Fruit fly (Drosophila melanogaster) whole organism, embryonic: ENCODE measurements around the gene CG8301.

Experiments used
- Abd-B ChIP-seq: fragments of 200-800 bp; sonication (Bioruptor generic); optimal IDR thresholded peaks from 2 replicates; lab custom pipeline; 2018; ENCODE audit warnings: missing biosample characterization, mild to moderate bottlenecking, missing genetic modification characterization, moderate library complexity
- Blimp-1 ChIP-seq: fragments of 200-800 bp; sonication (Bioruptor generic); optimal IDR thresholded peaks from 3 replicates; lab custom pipeline; 2018; ENCODE audit warnings: missing biosample characterization, missing genetic modification characterization, mild to moderate bottlenecking, moderate library complexity, missing genetic modification reagents
- CG10366 ChIP-seq: fragments of 200-800 bp; sonication (Bioruptor generic); IDR thresholded peaks from 2 replicates; pipeline ENCODE4 v1.3.6; 2022; ENCODE audit warnings: missing biosample characterization, missing genetic modification characterization
- CG12104 ChIP-seq: fragments of 200-800 bp; sonication (Bioruptor generic); optimal IDR thresholded peaks from 3 replicates; lab custom pipeline; 2016; ENCODE audit warnings: missing biosample characterization, missing genetic modification characterization
- CG13287 ChIP-seq: fragments of 200-800 bp; sonication (Bioruptor generic); IDR thresholded peaks from 2 replicates; pipeline ENCODE4 v1.3.6; 2022; ENCODE audit warnings: missing biosample characterization, missing genetic modification characterization; ENCODE audit not compliant: partially characterized antibody
- CG14710 ChIP-seq: fragments of 200-800 bp; sonication (Bioruptor generic); optimal IDR thresholded peaks from 3 replicates; lab custom pipeline; 2019; ENCODE audit warnings: missing biosample characterization, mild to moderate bottlenecking, missing genetic modification characterization, moderate library complexity
- CG15696 ChIP-seq: fragments of 200-800 bp; sonication (Bioruptor generic); optimal IDR thresholded peaks from 2 replicates; lab custom pipeline; 2019; ENCODE audit warnings: missing biosample characterization, mild to moderate bottlenecking, missing genetic modification characterization, moderate library complexity
- CG1832 ChIP-seq: fragments of 200-800 bp; sonication (Bioruptor generic); optimal IDR thresholded peaks from 2 replicates; lab custom pipeline; 2017; ENCODE audit warnings: missing biosample characterization, mild to moderate bottlenecking, missing genetic modification characterization, inconsistent platforms
- CG18476 ChIP-seq: fragments of 200-800 bp; sonication (Bioruptor generic); optimal IDR thresholded peaks from 2 replicates; lab custom pipeline; 2016; ENCODE audit warnings: missing biosample characterization, mild to moderate bottlenecking, missing genetic modification characterization
- CG18619 ChIP-seq: fragments of 200-800 bp; sonication (Bioruptor generic); optimal IDR thresholded peaks from 3 replicates; lab custom pipeline; 2017; ENCODE audit warnings: missing biosample characterization, mild to moderate bottlenecking, missing genetic modification characterization
- CG2129 ChIP-seq: fragments of 200-800 bp; sonication (Bioruptor generic); IDR thresholded peaks from 2 replicates; pipeline ENCODE4 v1.3.6; 2022; ENCODE audit warnings: missing biosample characterization, missing genetic modification characterization; ENCODE audit not compliant: partially characterized antibody
- CG2678 ChIP-seq: fragments of 200-800 bp; sonication (Bioruptor generic); optimal IDR thresholded peaks from 3 replicates; lab custom pipeline; 2019; ENCODE audit warnings: missing biosample characterization, mild to moderate bottlenecking, missing genetic modification characterization, moderate library complexity
- CG2889 ChIP-seq: fragments of 200-800 bp; sonication (Bioruptor generic); IDR thresholded peaks from 3 replicates; pipeline ENCODE4 v1.3.6; 2022; ENCODE audit warnings: missing biosample characterization, missing genetic modification characterization
- CG3995 ChIP-seq: fragments of 200-800 bp; sonication (Bioruptor generic); optimal IDR thresholded peaks from 3 replicates; lab custom pipeline; 2016; ENCODE audit warnings: missing biosample characterization, missing genetic modification characterization
- CG4730 ChIP-seq: fragments of 200-800 bp; sonication (Bioruptor generic); IDR thresholded peaks from 2 replicates; pipeline ENCODE4 v1.3.6; 2022; ENCODE audit warnings: missing biosample characterization, missing genetic modification characterization
- CG5180 ChIP-seq: fragments of 200-800 bp; sonication (Bioruptor generic); optimal IDR thresholded peaks from 3 replicates; lab custom pipeline; 2017; ENCODE audit warnings: missing biosample characterization, missing genetic modification characterization, mild to moderate bottlenecking, moderate library complexity, missing genetic modification reagents
- CG6272 ChIP-seq: fragments of 200-800 bp; sonication (Bioruptor generic); IDR thresholded peaks from 2 replicates; pipeline ENCODE4 v1.3.6; 2022; ENCODE audit warnings: missing biosample characterization, missing genetic modification characterization
- CG7963 ChIP-seq: fragments of 200-800 bp; sonication (Bioruptor generic); IDR thresholded peaks from 3 replicates; pipeline ENCODE4 v1.3.6; 2022; ENCODE audit warnings: missing biosample characterization, missing genetic modification characterization; ENCODE audit not compliant: partially characterized antibody
- CG7987 ChIP-seq: fragments of 200-800 bp; sonication (Bioruptor generic); optimal IDR thresholded peaks from 2 replicates; lab custom pipeline; 2018; ENCODE audit warnings: missing biosample characterization, mild to moderate bottlenecking, missing genetic modification characterization, moderate library complexity
- CG8765 ChIP-seq: fragments of 200-800 bp; sonication (Bioruptor generic); IDR thresholded peaks from 2 replicates; pipeline ENCODE4 v1.3.6; 2022; ENCODE audit warnings: missing biosample characterization, missing genetic modification characterization
- CG9215 ChIP-seq: fragments of 200-800 bp; sonication (Bioruptor generic); IDR thresholded peaks from 2 replicates; pipeline ENCODE4 v1.3.6; 2022; ENCODE audit warnings: missing biosample characterization, missing genetic modification characterization
- Dip3 ChIP-seq: fragments of 200-800 bp; sonication (Bioruptor generic); optimal IDR thresholded peaks from 3 replicates; lab custom pipeline; 2016; ENCODE audit warnings: missing biosample characterization, missing genetic modification characterization
- Fer3 ChIP-seq: fragments of 200-800 bp; sonication (Bioruptor generic); optimal IDR thresholded peaks from 2 replicates; lab custom pipeline; 2018; ENCODE audit warnings: missing biosample characterization, mild to moderate bottlenecking, missing genetic modification characterization, moderate library complexity
- Gug ChIP-seq: fragments of 200-800 bp; sonication (Bioruptor generic); IDR thresholded peaks from 4 replicates; pipeline ENCODE4 v1.3.6; 2022; ENCODE audit warnings: missing biosample characterization, missing genetic modification characterization
- HLH4C ChIP-seq: fragments of 200-800 bp; sonication (Bioruptor generic); IDR thresholded peaks from 3 replicates; pipeline ENCODE4 v1.3.6; 2022; ENCODE audit warnings: missing biosample characterization, missing genetic modification characterization; ENCODE audit not compliant: partially characterized antibody
- Mrtf ChIP-seq: fragments of 200-800 bp; sonication (Bioruptor generic); IDR thresholded peaks from 3 replicates; pipeline ENCODE4 v1.3.6; 2022; ENCODE audit warnings: missing biosample characterization, missing genetic modification characterization
- Nf-YA ChIP-seq: fragments of 200-800 bp; sonication (Bioruptor generic); IDR thresholded peaks from 2 replicates; pipeline ENCODE4 v1.3.6; 2022; ENCODE audit warnings: missing biosample characterization, missing genetic modification characterization
- Oli ChIP-seq: fragments of 200-800 bp; sonication (Bioruptor generic); optimal IDR thresholded peaks from 2 replicates; lab custom pipeline; 2018; ENCODE audit warnings: missing biosample characterization, mild to moderate bottlenecking, missing genetic modification characterization, moderate library complexity
- Opbp ChIP-seq: fragments of 200-800 bp; sonication (Bioruptor generic); IDR thresholded peaks from 3 replicates; pipeline ENCODE4 v1.3.6; 2022; ENCODE audit warnings: missing biosample characterization, missing genetic modification characterization; ENCODE audit not compliant: partially characterized antibody
- Poxn ChIP-seq: fragments of 200-800 bp; sonication (Bioruptor generic); IDR thresholded peaks from 2 replicates; pipeline ENCODE4 v1.3.6; 2022; ENCODE audit warnings: missing biosample characterization, missing genetic modification characterization
- Sry-β ChIP-seq: fragments of 200-800 bp; sonication (Bioruptor generic); optimal IDR thresholded peaks from 2 replicates; lab custom pipeline; 2018; ENCODE audit warnings: missing biosample characterization, mild to moderate bottlenecking, missing genetic modification characterization, moderate library complexity
- Xrp1 ChIP-seq: fragments of 200-800 bp; sonication (Bioruptor generic); IDR thresholded peaks from 2 replicates; pipeline ENCODE4 v1.3.6; 2022; ENCODE audit warnings: missing biosample characterization, missing genetic modification characterization
- abd-A ChIP-seq: fragments of 200-800 bp; sonication (Bioruptor generic); optimal IDR thresholded peaks from 3 replicates; lab custom pipeline; 2019; ENCODE audit warnings: missing biosample characterization, mild to moderate bottlenecking, missing genetic modification characterization, moderate library complexity
- aop ChIP-seq: fragments of 200-800 bp; sonication (Bioruptor generic); IDR thresholded peaks from 2 replicates; pipeline ENCODE4 v1.3.6; 2022; ENCODE audit warnings: missing biosample characterization, missing genetic modification characterization
- bsh ChIP-seq, 2 experiments: fragments of 200-800 bp; sonication (Bioruptor generic); optimal IDR thresholded peaks; 2 replicates each; lab custom pipeline; 2017 to 2018; ENCODE audit warnings: mild to moderate bottlenecking in 2 of 2, missing biosample characterization in 2 of 2, missing genetic modification characterization in 2 of 2, moderate library complexity in 1 of 2
- cato ChIP-seq: fragments of 200-800 bp; sonication (Bioruptor generic); optimal IDR thresholded peaks from 2 replicates; lab custom pipeline; 2016; ENCODE audit warnings: missing biosample characterization, missing genetic modification characterization, borderline replicate concordance
- ci ChIP-seq: fragments of 200-800 bp; sonication (Bioruptor generic); IDR thresholded peaks from 3 replicates; pipeline ENCODE4 v1.3.6; 2022; ENCODE audit warnings: missing biosample characterization, missing genetic modification characterization
- crc ChIP-seq: fragments of 200-800 bp; sonication (Bioruptor generic); optimal IDR thresholded peaks from 2 replicates; lab custom pipeline; 2016; ENCODE audit warnings: missing biosample characterization, missing genetic modification characterization
- croc ChIP-seq: fragments of 200-800 bp; sonication (Bioruptor generic); conservative IDR thresholded peaks from 3 replicates; pipeline ENCODE4 v1.3.6; 2022; ENCODE audit warnings: missing biosample characterization, missing genetic modification characterization
- crp ChIP-seq, 2 experiments: fragments of 200-800 bp; sonication (Bioruptor generic); optimal IDR thresholded peaks; 2 replicates in 1 of 2; 3 replicates in 1 of 2; lab custom pipeline; 2017; ENCODE audit warnings: missing biosample characterization in 2 of 2, missing genetic modification characterization in 2 of 2, mild to moderate bottlenecking in 1 of 2, moderate library complexity in 1 of 2
- dimm ChIP-seq: fragments of 200-800 bp; sonication (Bioruptor generic); IDR thresholded peaks from 2 replicates; pipeline ENCODE4 v1.3.6; 2022; ENCODE audit warnings: missing biosample characterization, missing genetic modification characterization
- ewg ChIP-seq: fragments of 200-800 bp; sonication (Bioruptor generic); optimal IDR thresholded peaks from 3 replicates; lab custom pipeline; 2017; ENCODE audit warnings: mild to moderate bottlenecking, missing biosample characterization, missing genetic modification reagents, missing genetic modification characterization
- fd102C ChIP-seq: fragments of 200-800 bp; sonication (Bioruptor generic); optimal IDR thresholded peaks from 2 replicates; lab custom pipeline; 2018; ENCODE audit warnings: missing biosample characterization, mild to moderate bottlenecking, missing genetic modification characterization, moderate library complexity
- nerfin-1 ChIP-seq: fragments of 200-800 bp; sonication (Bioruptor generic); optimal IDR thresholded peaks from 3 replicates; lab custom pipeline; 2019; ENCODE audit warnings: missing biosample characterization, mild to moderate bottlenecking, missing genetic modification characterization, moderate library complexity
- nerfin-2 ChIP-seq: fragments of 200-800 bp; sonication (Bioruptor generic); IDR thresholded peaks from 2 replicates; pipeline ENCODE4 v1.3.6; 2022; ENCODE audit warnings: missing biosample characterization, missing genetic modification characterization; ENCODE audit not compliant: partially characterized antibody
- pita ChIP-seq: fragments of 200-800 bp; sonication (Bioruptor generic); optimal IDR thresholded peaks from 2 replicates; lab custom pipeline; 2017; ENCODE audit warnings: missing biosample characterization, mild to moderate bottlenecking, missing genetic modification characterization
- ranshi ChIP-seq: fragments of 200-800 bp; sonication (Bioruptor generic); IDR thresholded peaks from 2 replicates; pipeline ENCODE4 v1.3.6; 2022; ENCODE audit warnings: missing biosample characterization, missing genetic modification characterization
- tup ChIP-seq: fragments of 200-800 bp; sonication (Bioruptor generic); optimal IDR thresholded peaks from 2 replicates; lab custom pipeline; 2016; ENCODE audit warnings: missing biosample characterization, mild to moderate bottlenecking, missing genetic modification characterization, moderate library complexity
- zen ChIP-seq: fragments of 200-800 bp; sonication (Bioruptor generic); optimal IDR thresholded peaks from 3 replicates; lab custom pipeline; 2018; ENCODE audit warnings: missing biosample characterization, mild to moderate bottlenecking, missing genetic modification characterization, moderate library complexity
- zen2 ChIP-seq: fragments of 200-800 bp; sonication (Bioruptor generic); IDR thresholded peaks from 3 replicates; pipeline ENCODE4 v1.3.6; 2022; ENCODE audit warnings: missing biosample characterization, missing genetic modification characterization; ENCODE audit not compliant: partially characterized antibody

Gene CG8301

dm6 chr3R:9600558-9600959 lies 19.5 kb downstream of the CG8301 start (continued):
- TF ChIP-seq CG7963 (GFP tag; lab: Robert Waterston, UW) (no peak), crc (GFP tag; lab: Kevin White, UChicago) (no peak), CG18476 (GFP tag; lab: Kevin White, UChicago) (no peak), CG12104 (GFP tag; lab: Kevin White, UChicago) (peak; percentile 40), CG4730 (peak; percentile 5; the same call in 1 of the 2 replicates), Mrtf (GFP tag; lab: Robert Waterston, UW) (no peak), CG15696 (tag; lab: Kevin White, UChicago) (peak; percentile 52), CG5180 (peak; percentile 46), Poxn (GFP tag; lab: Robert Waterston, UW) (no peak), zen2 (GFP tag; lab: Robert Waterston, UW) (no peak), CG2889 (GFP tag; lab: Robert Waterston, UW) (no peak), cato (no peak), CG3995 (GFP tag; lab: Kevin White, UChicago) (no peak), CG9215 (GFP tag; lab: Robert Waterston, UW) (peak; percentile 53), CG7987 (GFP tag; lab: Kevin White, UChicago) (peak; percentile 6), Dip3 (GFP tag; lab: Kevin White, UChicago) (no peak), tup (GFP tag; lab: Kevin White, UChicago) (no peak), Sry-β (GFP tag; lab: Kevin White, UChicago) (no peak), CG1832 (no peak), CG8765 (GFP tag; lab: Robert Waterston, UW) (no peak), fd102C (no peak), Nf-YA (GFP tag; lab: Robert Waterston, UW) (no peak), ranshi (GFP tag; lab: Robert Waterston, UW) (peak; percentile 57), ci (GFP tag; lab: Robert Waterston, UW) (no peak), CG6272 (no peak), CG10366 (no peak), Gug (GFP tag; lab: Robert Waterston, UW) (no peak), abd-A (tag; lab: Kevin White, UChicago) (no peak), ewg (no peak), HLH4C (GFP tag; lab: Robert Waterston, UW) (no peak), crp (GFP tag; optimal IDR thresholded peaks at IDR 0.05; lab: Kevin White, UChicago) (no peak), dimm (GFP tag; lab: Robert Waterston, UW) (no peak), croc (no peak), Blimp-1 (GFP tag; lab: Kevin White, UChicago) (peak; percentile 41), pita (no peak), nerfin-2 (GFP tag; lab: Robert Waterston, UW) (no peak), CG2678 (peak; percentile 86), Fer3 (peak; percentile 34), CG13287 (no peak), Oli (tag; lab: Kevin White, UChicago) (peak; percentile 32), CG18619 (GFP tag; lab: Kevin White, UChicago) (peak; percentile 54), nerfin-1 (peak; percentile 43), Opbp (no peak), Xrp1 (peak; percentile 50), CG14710 (peak; percentile 19), aop (GFP tag; lab: Robert Waterston, UW) (no peak), CG2129 (GFP tag; lab: Robert Waterston, UW) (no peak), bsh (GFP tag; optimal IDR thresholded peaks at IDR 0.05; lab: Kevin White, UChicago) (peak in 1 of 2 experiments; percentile 40), zen (tag; lab: Kevin White, UChicago) (peak; percentile 6), Abd-B (no peak)
